Worm (Caenorhabditis elegans): ENCODE data around the gene C09E7.4.
"Not testable (repeated sequence)": the region's sequence is repeated elsewhere in the genome, so short reads cannot be mapped to it uniquely, and the experiment has no call there.

Gene C09E7.4

DNA sequence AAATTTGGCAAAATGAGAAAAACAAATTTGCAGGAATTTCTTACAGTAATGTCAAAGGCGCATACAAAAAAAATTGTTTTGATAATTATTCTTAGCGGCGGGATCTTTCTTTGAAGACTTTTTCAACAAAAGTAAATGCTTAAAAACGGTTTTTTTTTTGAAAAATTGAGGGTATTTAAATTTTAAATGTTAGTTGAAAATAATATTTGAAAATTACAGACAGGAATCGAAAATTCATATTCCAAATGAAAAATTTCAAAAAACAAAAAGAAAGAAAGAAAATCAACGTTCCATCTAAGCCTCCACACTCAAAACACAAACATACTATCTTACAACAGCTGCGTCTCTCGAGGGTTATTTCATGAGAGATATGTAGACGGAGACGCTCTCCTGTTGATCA, 40.4 kb upstream of the C09E7.4 start:
- TF ChIP-seq ceh-34 (tag; optimal IDR thresholded peaks at IDR 0.05) (no peak), ets-4 (tag; optimal IDR thresholded peaks at IDR 0.05) (no peak), T23F11.4 (GFP tag; optimal IDR thresholded peaks at IDR 0.05) (no peak), hlh-30 (tag; optimal IDR thresholded peaks at IDR 0.05; ENCODE audit: insufficient read depth) (no peak), pax-1 (tag; optimal IDR thresholded peaks at IDR 0.05) (no peak), gmeb-2 (tag; optimal IDR thresholded peaks at IDR 0.05) (no peak), ceh-45 (GFP tag; IDR thresholded peaks at IDR 0.05) (no peak), C38D4.7 (GFP tag; optimal IDR thresholded peaks at IDR 0.05) (no peak), pqm-1 (tag; optimal IDR thresholded peaks at IDR 0.05) (no peak), unc-3 (GFP tag; conservative IDR thresholded peaks at IDR 0.05) (no peak), unc-3 (tag; optimal IDR thresholded peaks at IDR 0.05) (no peak), dmd-4 (tag; optimal IDR thresholded peaks at IDR 0.05; ENCODE audit: borderline replicate concordance) (no peak), lin-11 (tag; optimal IDR thresholded peaks at IDR 0.05) (no peak), pag-3 (tag; optimal IDR thresholded peaks at IDR 0.05; ENCODE audit: borderline replicate concordance) (no peak), hlh-13 (GFP tag; optimal IDR thresholded peaks at IDR 0.05) (no peak), K02D7.2 (tag; optimal IDR thresholded peaks at IDR 0.05) (no peak), ceh-18 (tag; optimal IDR thresholded peaks at IDR 0.05) (no peak), F13H6.1 (tag; optimal IDR thresholded peaks at IDR 0.05) (no peak), hlh-8 (tag; optimal IDR thresholded peaks at IDR 0.05) (no peak)

DNA sequence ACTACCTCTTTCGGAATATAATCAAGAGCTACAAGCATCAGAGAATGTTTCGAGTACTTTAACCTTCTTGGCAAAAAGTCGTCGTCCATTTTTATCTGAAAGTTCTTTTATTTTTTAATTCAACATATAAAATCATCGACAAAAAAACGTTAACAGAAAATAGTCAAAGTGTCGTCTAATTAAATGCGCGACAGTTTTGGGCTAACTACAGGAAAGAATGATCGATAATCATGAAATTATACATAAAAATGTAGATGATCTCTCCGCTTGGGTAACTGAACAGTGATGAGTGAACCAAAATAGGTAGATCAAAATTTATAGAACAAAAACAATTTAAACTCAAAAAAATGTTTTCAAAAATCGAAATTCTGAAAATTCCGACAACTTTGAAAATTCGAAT, 21.7 kb upstream of the C09E7.4 start, which contains the start of gene C09E7.8:
Gene C09E7.8, minus strand, starts transcription at position 101 of the 400 bp plus-strand sequence.
- TF ChIP-seq unc-42 (tag; optimal IDR thresholded peaks at IDR 0.05) = no peak

DNA sequence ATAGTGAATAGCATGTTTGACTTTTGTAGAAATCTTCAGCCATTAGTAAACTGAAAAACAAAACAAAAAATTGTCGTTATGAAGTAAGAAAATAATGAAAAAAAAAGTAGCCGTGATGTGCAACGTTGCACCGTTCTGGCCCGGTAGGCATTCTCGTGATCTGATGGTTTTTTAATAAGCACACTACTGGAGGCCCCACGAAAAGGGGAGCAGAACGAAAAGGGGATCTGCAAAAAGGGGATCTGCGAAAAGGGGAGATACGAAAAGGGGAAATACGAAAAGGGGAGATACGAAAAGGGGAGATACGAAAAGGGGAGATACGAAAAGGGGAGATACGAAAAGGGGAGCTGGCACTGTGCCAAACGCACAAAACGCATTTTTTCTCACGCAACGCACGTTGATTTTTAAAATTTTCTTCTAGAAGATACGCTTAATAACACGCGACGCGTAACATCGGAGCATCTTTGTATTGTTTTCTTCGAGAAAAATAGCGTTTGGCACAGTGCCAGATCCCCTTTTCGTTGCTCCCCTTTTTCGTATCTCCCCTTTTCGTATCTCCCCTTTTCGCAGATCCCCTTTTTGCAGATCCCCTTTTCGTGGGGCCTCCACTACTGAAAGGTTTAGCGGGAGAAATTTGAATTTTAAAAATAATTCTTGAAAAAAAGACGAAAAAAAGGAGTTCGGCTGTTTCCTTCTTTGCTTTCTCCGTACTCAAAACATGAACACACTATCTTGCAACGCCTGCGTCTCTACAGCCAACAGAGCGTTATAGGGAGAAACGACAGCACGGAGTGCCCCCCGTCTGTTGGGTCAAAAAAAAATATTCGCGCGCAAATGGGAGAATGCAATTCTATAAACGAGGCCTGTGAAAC, 14.6 kb upstream of the C09E7.4 start, which contains the start of gene C09E7.7:
Gene C09E7.7, minus strand, starts transcription at position 57 of the 872 bp plus-strand sequence.
- TF ChIP-seq fax-1 (tag; optimal IDR thresholded peaks at IDR 0.05) (peak; percentile 86), rnt-1 (tag; optimal IDR thresholded peaks at IDR 0.05) (peak; percentile 87), ceh-6 (GFP tag; optimal IDR thresholded peaks at IDR 0.05) (peak; percentile 9), ceh-34 (tag; optimal IDR thresholded peaks at IDR 0.05) (peak; percentile 80), lim-6 (tag; optimal IDR thresholded peaks at IDR 0.05) (peak; percentile 67), zip-5 (tag; optimal IDR thresholded peaks at IDR 0.05) (peak; percentile 75), unc-42 (tag; optimal IDR thresholded peaks at IDR 0.05) (peak; percentile 52), tbx-7 (tag; optimal IDR thresholded peaks at IDR 0.05) (peak; percentile 72), ztf-16 (tag; optimal IDR thresholded peaks at IDR 0.05) (peak; percentile 54), pqm-1 (tag; optimal IDR thresholded peaks at IDR 0.05) (peak; percentile 62), unc-3 (tag; optimal IDR thresholded peaks at IDR 0.05) (peak; percentile 65), ttx-3 (tag; optimal IDR thresholded peaks at IDR 0.05) (peak; percentile 31), dmd-4 (tag; optimal IDR thresholded peaks at IDR 0.05; ENCODE audit: borderline replicate concordance) (peak; percentile 81), npax-4 (tag; optimal IDR thresholded peaks at IDR 0.05) (peak; percentile 4), ceh-14 (tag; optimal IDR thresholded peaks at IDR 0.05) (peak; percentile 87), nhr-232 (tag; optimal IDR thresholded peaks at IDR 0.05) (peak; percentile 11), mec-3 (tag; optimal IDR thresholded peaks at IDR 0.05; ENCODE audit: borderline replicate concordance) (peak; percentile 92), ahr-1 (tag; optimal IDR thresholded peaks at IDR 0.05) (peak; percentile 77), pha-2 (tag; optimal IDR thresholded peaks at IDR 0.05) (peak; percentile 49), unc-86 (tag; optimal IDR thresholded peaks at IDR 0.05) (peak; percentile 12), tbx-2 (tag; optimal IDR thresholded peaks at IDR 0.05) (peak; percentile 89), fkh-6 (tag; optimal IDR thresholded peaks at IDR 0.05) (peak; percentile 67), ets-4 (tag; optimal IDR thresholded peaks at IDR 0.05) (peak; percentile 74), syd-9 (tag; optimal IDR thresholded peaks at IDR 0.05) (peak; percentile 37), sdc-2 (tag; optimal IDR thresholded peaks at IDR 0.05) (peak; percentile 45), pag-3 (tag; optimal IDR thresholded peaks at IDR 0.05; ENCODE audit: borderline replicate concordance) (peak; percentile 66), hlh-8 (tag; optimal IDR thresholded peaks at IDR 0.05) (peak; percentile 69), hlh-15 (tag; optimal IDR thresholded peaks at IDR 0.05) (peak; percentile 0), gmeb-2 (tag; optimal IDR thresholded peaks at IDR 0.05) (peak; percentile 12), ref-2 (tag; optimal IDR thresholded peaks at IDR 0.05) (peak; percentile 91), sox-2 (GFP tag; IDR thresholded peaks at IDR 0.05) (0 out of 2 replicates have a peak, but pooled peaks have one; percentile 38), ceh-18 (tag; optimal IDR thresholded peaks at IDR 0.05) (peak; percentile 62), ceh-19 (GFP tag; optimal IDR thresholded peaks at IDR 0.05) (peak; percentile 52), hlh-6 (tag; optimal IDR thresholded peaks at IDR 0.05) (peak; percentile 72), ceh-2 (tag; optimal IDR thresholded peaks at IDR 0.05) (peak; percentile 85), elt-2 (tag; optimal IDR thresholded peaks at IDR 0.05) (peak; percentile 59)
- TF ChIP-seq unc-3 (GFP tag; conservative IDR thresholded peaks at IDR 0.05) = not testable (repeated sequence)

All from whole organism, late embryonic.